Fruit fly (Drosophila melanogaster): ENCODE data around the gene CG4553.

CG4553 gene

dm6 chr3R:25489116-25489515 lies 12.4 kb upstream of the CG4553 start (continued):
- peak; percentile 46 for TF ChIP-seq CG3407 (GFP tag; optimal IDR thresholded peaks at IDR 0.05)
- peak; percentile 48 for TF ChIP-seq ind (GFP tag; optimal IDR thresholded peaks at IDR 0.05)
- peak; percentile 46; the same call in 1 of the 2 replicates for TF ChIP-seq CG4730 (GFP tag; IDR thresholded peaks at IDR 0.05)
- TF ChIP-seq D19B (GFP tag; optimal IDR thresholded peaks at IDR 0.05), result no peak
- TF ChIP-seq ttk (GFP tag; IDR thresholded peaks at IDR 0.05), result peak; percentile 67
- TF ChIP-seq CG3065 (GFP tag; optimal IDR thresholded peaks at IDR 0.05), result no peak
- no peak for TF ChIP-seq maf-S (GFP tag; optimal IDR thresholded peaks at IDR 0.05)
- TF ChIP-seq HLH4C (GFP tag; IDR thresholded peaks at IDR 0.05; ENCODE audit: partially characterized antibody), result no peak
- TF ChIP-seq CG8478 (optimal IDR thresholded peaks at IDR 0.05), result no peak
- no peak for TF ChIP-seq sd (tag; optimal IDR thresholded peaks at IDR 0.05)
- TF ChIP-seq repo (GFP tag; optimal IDR thresholded peaks at IDR 0.05), result no peak
- TF ChIP-seq al (GFP tag; IDR thresholded peaks at IDR 0.05), result no peak
- TF ChIP-seq ken (GFP tag; IDR thresholded peaks at IDR 0.05), result 0 out of 3 replicates have a peak, but pooled peaks have one; percentile 31
- TF ChIP-seq Sox102F (GFP tag; optimal IDR thresholded peaks at IDR 0.05), result peak; percentile 56
- TF ChIP-seq Kr (GFP tag; optimal IDR thresholded peaks at IDR 0.05), result no peak
- TF ChIP-seq fd3F (GFP tag; optimal IDR thresholded peaks at IDR 0.05), result no peak
- TF ChIP-seq B-H2 (GFP tag; optimal IDR thresholded peaks at IDR 0.05), result no peak
- no peak for TF ChIP-seq Hand (GFP tag; optimal IDR thresholded peaks at IDR 0.05)
- TF ChIP-seq Dref (GFP tag; IDR thresholded peaks at IDR 0.05), result no peak
- peak; percentile 72 for TF ChIP-seq lab (GFP tag; optimal IDR thresholded peaks at IDR 0.05)
- TF ChIP-seq Elba2 (GFP tag; optimal IDR thresholded peaks at IDR 0.05), result no peak
- TF ChIP-seq Eip74EF (GFP tag; optimal IDR thresholded peaks at IDR 0.05), result peak in 1 of 2 experiments; percentile 51
- peak; percentile 24 for TF ChIP-seq CG4328 (GFP tag; optimal IDR thresholded peaks at IDR 0.05)
- TF ChIP-seq lbe (GFP tag; optimal IDR thresholded peaks at IDR 0.05), result peak; percentile 39
- TF ChIP-seq Doc3 (GFP tag; IDR thresholded peaks at IDR 0.05; ENCODE audit: partially characterized antibody), result no peak
- no peak for TF ChIP-seq CG5953 (GFP tag; IDR thresholded peaks at IDR 0.05)
- peak; percentile 77 for TF ChIP-seq CG17829 (tag; optimal IDR thresholded peaks at IDR 0.05)
- no peak for TF ChIP-seq CG9609 (GFP tag; optimal IDR thresholded peaks at IDR 0.05)
- TF ChIP-seq stc (GFP tag; IDR thresholded peaks at IDR 0.05), result peak; percentile 59
- TF ChIP-seq CG13894 (tag; optimal IDR thresholded peaks at IDR 0.05), result no peak
- TF ChIP-seq mirr (GFP tag; optimal IDR thresholded peaks at IDR 0.05), result peak; percentile 16
- peak; percentile 8 for TF ChIP-seq CG18476 (GFP tag; optimal IDR thresholded peaks at IDR 0.05)
- no peak for TF ChIP-seq Lim3 (GFP tag; IDR thresholded peaks at IDR 0.05)
- no peak for TF ChIP-seq Nf-YA (GFP tag; IDR thresholded peaks at IDR 0.05)
- TF ChIP-seq CG1024 (GFP tag; IDR thresholded peaks at IDR 0.05), result 0 out of 2 replicates have a peak, but pooled peaks have one; percentile 24
- no peak for TF ChIP-seq br (optimal IDR thresholded peaks at IDR 0.05)
- no peak for TF ChIP-seq CG6791 (GFP tag; IDR thresholded peaks at IDR 0.05; ENCODE audit: partially characterized antibody)
- no peak for TF ChIP-seq CG2116 (GFP tag; optimal IDR thresholded peaks at IDR 0.05)
- no peak for TF ChIP-seq CG12942 (GFP tag; optimal IDR thresholded peaks at IDR 0.05)
- no peak for TF ChIP-seq Hmx (GFP tag; optimal IDR thresholded peaks at IDR 0.05)
- peak; percentile 24; the same call in 1 of the 2 replicates for TF ChIP-seq slbo (GFP tag; IDR thresholded peaks at IDR 0.05)
- TF ChIP-seq CG43689 (GFP tag; IDR thresholded peaks at IDR 0.05), result 0 out of 2 replicates have a peak, but pooled peaks have one; percentile 54
- TF ChIP-seq ewg (GFP tag; optimal IDR thresholded peaks at IDR 0.05), result no peak
- no peak for TF ChIP-seq hb (GFP tag; IDR thresholded peaks at IDR 0.05; ENCODE audit: partially characterized antibody)
- no peak for TF ChIP-seq Stat92E (GFP tag; optimal IDR thresholded peaks at IDR 0.05)
- TF ChIP-seq cad (GFP tag; optimal IDR thresholded peaks at IDR 0.05), result no peak
- peak; percentile 26; the same call in 1 of the 2 replicates for TF ChIP-seq wor (GFP tag; IDR thresholded peaks at IDR 0.05)
- TF ChIP-seq CG9817 (tag; optimal IDR thresholded peaks at IDR 0.05), result peak; percentile 18
- TF ChIP-seq scrt (GFP tag; optimal IDR thresholded peaks at IDR 0.05), result peak; percentile 35
- TF ChIP-seq CG8388 (GFP tag; optimal IDR thresholded peaks at IDR 0.05), result peak; percentile 58
- no peak for TF ChIP-seq Atf-2 (GFP tag; optimal IDR thresholded peaks at IDR 0.05)

Data from whole organism, embryonic.